Worm (Caenorhabditis elegans): ENCODE results near the gene K11D12.6.
A peak's percentile ranks its signal among the peaks of the same experiment; 100 is the strongest.

Gene K11D12.6

ce11 chrV:5050073-5050599 is 15.2 kb upstream of the K11D12.6 start (continued):
- no peak for TF ChIP-seq ceh-82 (tag; optimal IDR thresholded peaks at IDR 0.05)
- no peak for TF ChIP-seq nhr-76 (tag; optimal IDR thresholded peaks at IDR 0.05)
- no peak for TF ChIP-seq spr-1 (tag; optimal IDR thresholded peaks at IDR 0.05)
- peak; percentile 50 for TF ChIP-seq spr-3 (GFP tag; optimal IDR thresholded peaks at IDR 0.05)
- TF ChIP-seq daf-16 (GFP tag; optimal IDR thresholded peaks at IDR 0.05): no peak
- TF ChIP-seq daf-16 (tag; optimal IDR thresholded peaks at IDR 0.05): no peak
- no peak for TF ChIP-seq F37D6.2 (tag; optimal IDR thresholded peaks at IDR 0.05)
- peak; percentile 72 for TF ChIP-seq set-16 (GFP tag; IDR thresholded peaks at IDR 0.05)
- TF ChIP-seq lin-13 (GFP tag; optimal IDR thresholded peaks at IDR 0.05): no peak
- TF ChIP-seq hlh-30 (tag; optimal IDR thresholded peaks at IDR 0.05; ENCODE audit: insufficient read depth): no peak
- TF ChIP-seq nhr-11 (tag; optimal IDR thresholded peaks at IDR 0.05): no peak
- no peak for TF ChIP-seq vab-7 (GFP tag; IDR thresholded peaks at IDR 0.05)
- TF ChIP-seq tra-1 (GFP tag; IDR thresholded peaks at IDR 0.05): 0 out of 2 replicates have a peak, but pooled peaks have one; percentile 49
- TF ChIP-seq lin-29 (GFP tag; IDR thresholded peaks at IDR 0.05): no peak
- TF ChIP-seq cey-2 (tag; optimal IDR thresholded peaks at IDR 0.05; ENCODE audit: borderline replicate concordance, insufficient read depth): no peak
- no peak for TF ChIP-seq F49E8.2 (tag; optimal IDR thresholded peaks at IDR 0.05; ENCODE audit: borderline replicate concordance)
- TF ChIP-seq snpc-4 (tag; optimal IDR thresholded peaks at IDR 0.05): no peak
- no peak for TF ChIP-seq ces-1 (GFP tag; optimal IDR thresholded peaks at IDR 0.05)
- TF ChIP-seq Y105C5A.15 (GFP tag; IDR thresholded peaks at IDR 0.05): no peak
- TF ChIP-seq skn-1 (tag; optimal IDR thresholded peaks at IDR 0.05): no peak
- TF ChIP-seq F44E2.7 (GFP tag; IDR thresholded peaks at IDR 0.05): no peak
- TF ChIP-seq ceh-20 (GFP tag; IDR thresholded peaks at IDR 0.05): no peak
- no peak for TF ChIP-seq zfp-2 (tag; optimal IDR thresholded peaks at IDR 0.05)
- no peak for TF ChIP-seq lsy-2 (tag; optimal IDR thresholded peaks at IDR 0.05)
- TF ChIP-seq mxl-2 (GFP tag; conservative IDR thresholded peaks at IDR 0.05): no peak
- no peak for TF ChIP-seq aha-1 (tag)
- TF ChIP-seq mes-2 (tag; optimal IDR thresholded peaks at IDR 0.05; ENCODE audit: poor library complexity, severe bottlenecking): no peak
- TF ChIP-seq dmd-8 (GFP tag; IDR thresholded peaks at IDR 0.05): 0 out of 2 replicates have a peak, but pooled peaks have one; percentile 40
- peak; percentile 3 for TF ChIP-seq duxl-1 (tag; optimal IDR thresholded peaks at IDR 0.05; ENCODE audit: poor library complexity)
- TF ChIP-seq ceh-44 (GFP tag; IDR thresholded peaks at IDR 0.05): no peak
- no peak for TF ChIP-seq ztf-7 (tag; optimal IDR thresholded peaks at IDR 0.05)
- no peak for TF ChIP-seq zfp-3 (GFP tag; conservative IDR thresholded peaks at IDR 0.05)
- no peak for TF ChIP-seq ceh-28 (tag; optimal IDR thresholded peaks at IDR 0.05)
- no peak for TF ChIP-seq Y48G9A.11 (GFP tag; IDR thresholded peaks at IDR 0.05)
- 0 out of 2 replicates have a peak, but pooled peaks have one; percentile 53 for TF ChIP-seq ZK337.2 (GFP tag; IDR thresholded peaks at IDR 0.05)
- no peak for TF ChIP-seq saeg-2 (GFP tag; IDR thresholded peaks at IDR 0.05)
- no peak for TF ChIP-seq pqm-1 (tag; optimal IDR thresholded peaks at IDR 0.05)
- TF ChIP-seq dpl-1 (GFP tag; optimal IDR thresholded peaks at IDR 0.05): no peak
- no peak for TF ChIP-seq T20F7.1 (GFP tag; optimal IDR thresholded peaks at IDR 0.05)
- no peak for TF ChIP-seq hlh-11 (tag; optimal IDR thresholded peaks at IDR 0.05)
- peak; percentile 19 for TF ChIP-seq fos-1 (tag; optimal IDR thresholded peaks at IDR 0.05)
- TF ChIP-seq nhr-10 (tag; optimal IDR thresholded peaks at IDR 0.05): no peak
- no peak for TF ChIP-seq rbr-2 (tag; optimal IDR thresholded peaks at IDR 0.05)
- peak; percentile 44; the same call in 1 of the 2 replicates for TF ChIP-seq egl-43 (GFP tag; IDR thresholded peaks at IDR 0.05)
- TF ChIP-seq arid-1 (GFP tag; conservative IDR thresholded peaks at IDR 0.05): no peak
- TF ChIP-seq daf-12 (tag; optimal IDR thresholded peaks at IDR 0.05): no peak
- no peak for TF ChIP-seq F26F4.8 (GFP tag; conservative IDR thresholded peaks at IDR 0.05)
- no peak for TF ChIP-seq madf-9 (GFP tag; conservative IDR thresholded peaks at IDR 0.05)
- no peak for TF ChIP-seq R02D3.7 (tag; optimal IDR thresholded peaks at IDR 0.05)

Measured in whole organism, L4 larva.